Worm (Caenorhabditis elegans): ENCODE data around the gene C04C3.6.

C04C3.6 gene

DNA sequence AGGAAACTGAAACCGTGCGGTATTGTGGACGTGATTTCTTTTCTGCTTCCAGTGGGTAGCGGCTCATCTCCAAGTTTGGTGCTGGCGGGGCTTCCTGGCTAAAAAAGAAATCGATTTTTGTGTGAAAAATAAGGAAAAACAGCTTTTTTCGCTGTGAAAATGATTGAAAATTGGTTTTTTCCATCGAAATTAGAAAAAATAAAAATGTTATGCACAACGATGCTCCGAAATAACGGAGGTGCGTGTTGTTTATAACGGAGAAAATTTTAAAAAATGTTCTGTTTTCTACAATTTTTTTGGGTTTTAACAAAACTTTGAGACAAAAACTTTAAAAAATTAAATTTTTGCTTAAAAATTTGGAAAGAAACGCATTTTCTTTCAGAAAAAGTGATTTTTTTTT lies 39.2 kb downstream of the C04C3.6 start:
- TF ChIP-seq tab-1 (GFP tag; IDR thresholded peaks at IDR 0.05) (no peak), T22C8.4 (GFP tag; IDR thresholded peaks at IDR 0.05) (no peak), ztf-23 (GFP tag; IDR thresholded peaks at IDR 0.05) (no peak), cog-1 (tag; optimal IDR thresholded peaks at IDR 0.05) (no peak), klf-2 (GFP tag; conservative IDR thresholded peaks at IDR 0.05) (no peak), flt-1 (GFP tag; IDR thresholded peaks at IDR 0.05) (no peak), ztf-29 (GFP tag; IDR thresholded peaks at IDR 0.05) (no peak), med-1 (GFP tag; optimal IDR thresholded peaks at IDR 0.05; ENCODE audit: insufficient read depth) (no peak), ref-1 (GFP tag; conservative IDR thresholded peaks at IDR 0.05) (no peak)

DNA sequence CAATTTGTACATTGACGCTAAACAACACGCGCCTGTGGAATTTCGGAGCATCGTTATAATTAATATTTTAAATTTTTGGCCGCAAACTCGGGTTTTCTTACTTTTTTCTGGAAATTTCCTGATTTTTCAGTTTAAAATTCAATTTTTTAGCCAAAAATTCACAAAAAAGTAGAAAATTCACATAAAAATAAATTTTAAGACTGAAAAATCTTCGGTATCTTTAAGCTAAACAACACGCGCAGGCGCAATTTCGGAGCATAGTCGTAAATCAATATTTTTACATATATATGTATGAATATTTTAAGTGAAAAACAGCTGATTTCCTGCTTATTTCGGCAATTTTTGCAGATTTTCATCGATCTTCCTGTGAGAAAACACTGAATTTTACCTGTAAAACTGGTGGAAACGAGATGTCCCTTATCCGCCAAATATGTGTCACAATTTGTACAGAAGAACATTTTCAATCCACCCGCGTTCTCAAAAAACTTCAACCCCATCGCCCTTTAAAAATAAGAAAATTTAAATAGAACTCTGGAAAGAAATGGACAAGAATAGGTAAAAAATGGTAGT lies 40.0 kb downstream of the C04C3.6 start, which contains the start of gene B0546.3:
TSS of gene B0546.3 (minus strand) at position 504 of the 570 bp plus-strand sequence.
- TF ChIP-seq klf-2 (GFP tag; conservative IDR thresholded peaks at IDR 0.05) (no peak), T22C8.4 (GFP tag; IDR thresholded peaks at IDR 0.05) (no peak), tab-1 (GFP tag; IDR thresholded peaks at IDR 0.05) (no peak), med-1 (GFP tag; optimal IDR thresholded peaks at IDR 0.05; ENCODE audit: insufficient read depth) (no peak), ref-1 (GFP tag; conservative IDR thresholded peaks at IDR 0.05) (no peak), ztf-23 (GFP tag; IDR thresholded peaks at IDR 0.05) (no peak), flt-1 (GFP tag; IDR thresholded peaks at IDR 0.05) (no peak), cog-1 (tag; optimal IDR thresholded peaks at IDR 0.05) (no peak)

DNA sequence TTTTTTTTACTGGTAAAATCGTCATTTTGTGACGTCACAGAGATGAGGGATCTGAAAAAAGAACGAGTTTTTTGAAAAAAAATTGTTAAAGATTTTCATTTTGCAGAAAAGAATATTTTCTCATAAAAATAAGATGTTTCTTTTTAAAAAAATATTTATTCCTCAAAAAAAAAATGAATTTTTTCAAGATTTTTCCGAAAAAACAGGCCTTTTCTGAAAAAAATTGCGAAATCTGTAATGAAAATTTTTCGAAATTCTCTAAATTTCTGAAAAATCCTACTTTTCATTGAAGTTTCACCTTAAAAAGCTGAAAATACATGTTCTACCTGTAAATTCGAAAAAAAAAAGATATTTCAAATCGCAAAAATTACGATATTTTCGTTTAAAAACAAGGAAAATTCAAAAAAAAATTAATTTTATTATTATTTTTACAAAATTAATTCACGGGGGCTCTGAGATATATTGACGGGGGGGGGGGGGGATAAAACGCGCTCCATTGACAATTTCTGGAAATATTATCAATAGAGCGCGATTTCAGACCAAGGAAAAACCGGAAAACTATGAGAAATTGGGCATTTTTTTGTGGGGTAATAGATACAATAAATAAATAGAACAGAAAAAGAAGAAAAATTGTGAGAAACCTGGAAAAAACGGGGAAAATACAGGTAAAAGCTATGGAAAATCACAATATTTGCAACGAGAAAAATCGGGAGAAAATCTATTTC lies 44.2 kb downstream of the C04C3.6 start, which contains the start of gene otub-4:
TSS of gene otub-4 (minus strand) at position 51 of the 725 bp plus-strand sequence.
- TF ChIP-seq med-1 (GFP tag; optimal IDR thresholded peaks at IDR 0.05; ENCODE audit: insufficient read depth) (no peak), ref-1 (GFP tag; conservative IDR thresholded peaks at IDR 0.05) (no peak), T22C8.4 (GFP tag; IDR thresholded peaks at IDR 0.05) (no peak), klf-2 (GFP tag; conservative IDR thresholded peaks at IDR 0.05) (no peak), cog-1 (tag; optimal IDR thresholded peaks at IDR 0.05) (no peak)

DNA sequence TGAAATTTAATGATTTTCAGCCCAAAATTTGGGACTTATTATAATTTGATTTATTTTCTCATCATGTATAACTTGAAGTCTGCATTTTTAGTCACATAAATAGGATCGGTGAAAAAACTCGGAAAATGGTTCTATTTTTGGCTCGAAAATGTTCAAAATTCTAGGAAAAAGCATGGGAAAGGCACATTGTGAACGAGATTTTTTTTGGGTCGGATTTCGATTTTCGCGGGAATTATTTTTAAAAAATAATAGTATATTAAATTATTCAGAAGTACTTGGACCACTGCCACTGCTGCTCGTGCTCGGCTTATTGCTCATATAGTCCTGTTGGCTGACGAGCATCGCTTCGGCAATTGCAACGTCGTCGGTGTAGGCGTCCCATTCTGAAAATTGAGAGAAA lies 49.0 kb downstream of the C04C3.6 start:
- no peak for TF ChIP-seq T22C8.4 (GFP tag; IDR thresholded peaks at IDR 0.05)
- no peak for TF ChIP-seq ref-1 (GFP tag; conservative IDR thresholded peaks at IDR 0.05)
- no peak for TF ChIP-seq ztf-29 (GFP tag; IDR thresholded peaks at IDR 0.05)
- TF ChIP-seq klf-2 (GFP tag; conservative IDR thresholded peaks at IDR 0.05) = no peak
- TF ChIP-seq ztf-23 (GFP tag; IDR thresholded peaks at IDR 0.05) = no peak
- TF ChIP-seq med-1 (GFP tag; optimal IDR thresholded peaks at IDR 0.05; ENCODE audit: insufficient read depth) = no peak
- no peak for TF ChIP-seq flt-1 (GFP tag; IDR thresholded peaks at IDR 0.05)
- no peak for TF ChIP-seq tab-1 (GFP tag; IDR thresholded peaks at IDR 0.05)
- no peak for TF ChIP-seq cog-1 (tag; optimal IDR thresholded peaks at IDR 0.05)

All from whole organism, midembryonic.